Worm (Caenorhabditis elegans) whole organism, early embryonic: ENCODE measurements around the gene tbx-37.

ENCODE experiments used
- B0310.2 ChIP-seq: sonication (generic microtip); optimal IDR thresholded peaks from 2 replicates; lab custom pipeline; 2016; ENCODE audit warnings: mild to moderate bottlenecking, missing genetic modification characterization, missing compliant biosample characterization
- F13C5.2 ChIP-seq: sonication (generic microtip); optimal IDR thresholded peaks from 2 replicates; lab custom pipeline; 2017; ENCODE audit warnings: mild to moderate bottlenecking, missing genetic modification characterization, inconsistent platforms, missing compliant biosample characterization
- aly-1 ChIP-seq: sonication (generic microtip); optimal IDR thresholded peaks from 2 replicates; lab custom pipeline; 2016; ENCODE audit warnings: missing genetic modification characterization, missing compliant biosample characterization
- ama-1 ChIP-seq: fragments of 150-350 bp; optimal IDR thresholded peaks from 2 replicates; lab custom pipeline; 2014
- ceh-13 ChIP-seq: fragments of 200-800 bp; sonication (Bioruptor generic); optimal IDR thresholded peaks from 2 replicates; lab custom pipeline; 2018; ENCODE audit warnings: mild to moderate bottlenecking, missing genetic modification characterization, missing compliant biosample characterization
- ceh-36 ChIP-seq: sonication (generic microtip); optimal IDR thresholded peaks from 2 replicates; lab custom pipeline; 2016; ENCODE audit warnings: missing genetic modification characterization, inconsistent platforms, missing compliant biosample characterization
- ets-7 ChIP-seq: sonication (generic microtip); optimal IDR thresholded peaks from 2 replicates; lab custom pipeline; 2016; ENCODE audit warnings: missing genotype, missing genetic modification characterization, missing compliant biosample characterization
- flt-1 ChIP-seq: fragments of 200-800 bp; sonication (Bioruptor generic); IDR thresholded peaks from 2 replicates; pipeline ENCODE4 v1.3.6; 2022; ENCODE audit warnings: missing genetic modification characterization, missing compliant biosample characterization
- hmbx-1 ChIP-seq: sonication (generic microtip); optimal IDR thresholded peaks from 2 replicates; lab custom pipeline; 2016; ENCODE audit warnings: mild to moderate bottlenecking, missing genetic modification characterization, missing compliant biosample characterization
- hmg-4 ChIP-seq: fragments of 200-800 bp; sonication (Bioruptor generic); optimal IDR thresholded peaks from 2 replicates; lab custom pipeline; 2018; ENCODE audit warnings: mild to moderate bottlenecking, missing genetic modification characterization, missing compliant biosample characterization
- hnd-1 ChIP-seq: sonication (generic microtip); optimal IDR thresholded peaks from 2 replicates; lab custom pipeline; 2016; ENCODE audit warnings: missing genetic modification characterization, missing compliant biosample characterization
- pes-1 ChIP-seq: fragments of 200-800 bp; sonication (Bioruptor generic); IDR thresholded peaks from 2 replicates; pipeline ENCODE4 v1.3.6; 2022; ENCODE audit warnings: missing genetic modification reagents, missing genetic modification characterization, missing compliant biosample characterization
- scrt-1 ChIP-seq: fragments of 200-800 bp; sonication (Bioruptor generic); IDR thresholded peaks from 2 replicates; pipeline ENCODE4 v1.3.6; 2022; ENCODE audit warnings: missing genetic modification characterization, missing compliant biosample characterization
- tbx-11 ChIP-seq: fragments of 200-800 bp; sonication (Bioruptor generic); IDR thresholded peaks from 2 replicates; pipeline ENCODE4 v1.3.6; 2022; ENCODE audit warnings: missing genetic modification characterization, missing compliant biosample characterization

DNA sequence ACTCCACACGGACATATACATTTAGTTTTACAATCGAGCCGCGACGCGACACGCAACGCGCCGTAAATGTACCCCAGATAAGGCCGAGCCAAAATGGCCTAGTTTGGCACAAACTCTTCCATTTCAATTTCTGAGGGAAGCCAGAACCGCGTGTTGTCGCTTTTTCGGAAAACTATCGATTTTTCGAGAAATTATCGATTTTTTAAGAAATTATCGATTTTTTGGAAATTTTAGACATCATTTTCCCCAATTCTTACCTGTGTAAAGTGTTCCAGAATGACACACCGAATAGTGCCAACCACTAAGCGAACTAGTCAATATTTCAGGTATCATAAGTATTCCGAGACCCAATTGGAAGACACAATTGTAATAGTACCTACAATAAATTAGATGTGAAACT lies 4.5 kb upstream of the tbx-37 start:
- TF ChIP-seq hmg-4 (GFP tag; lab: Kevin White, UChicago): no peak
- no peak for TF ChIP-seq ama-1 (lab: Kevin White, UChicago)
- TF ChIP-seq pes-1 (GFP tag; lab: Robert Waterston, UW): no peak
- no peak for TF ChIP-seq B0310.2
- no peak for TF ChIP-seq aly-1 (tag; lab: Kevin White, UChicago)
- no peak for TF ChIP-seq ceh-13
- no peak for TF ChIP-seq flt-1 (GFP tag; lab: Robert Waterston, UW)
- no peak for TF ChIP-seq F13C5.2 (tag; lab: Kevin White, UChicago)
- no peak for TF ChIP-seq ceh-36 (tag; lab: Kevin White, UChicago)
- TF ChIP-seq tbx-11: no peak
- TF ChIP-seq hnd-1 (tag; lab: Kevin White, UChicago): no peak
- TF ChIP-seq hmbx-1 (tag; lab: Kevin White, UChicago): no peak
- no peak for TF ChIP-seq scrt-1 (GFP tag; lab: Robert Waterston, UW)
- no peak for TF ChIP-seq ets-7
